Fruit fly (Drosophila melanogaster) whole organism, prepupa: Measurements from ENCODE around the gene msd1.
A peak's percentile ranks its signal among the peaks of the same experiment; 100 is the strongest.

Experiments
- Blimp-1 ChIP-seq: fragments of 200-800 bp; sonication (Bioruptor generic); optimal IDR thresholded peaks from 3 replicates; lab custom pipeline; 2017; ENCODE audit warnings: missing biosample characterization, missing genetic modification characterization, mild to moderate bottlenecking, moderate library complexity, missing genetic modification reagents
- CG10631 ChIP-seq: fragments of 200-800 bp; sonication (Bioruptor generic); optimal IDR thresholded peaks from 2 replicates; lab custom pipeline; 2016; ENCODE audit warnings: missing biosample characterization, missing genetic modification characterization
- CG10669 ChIP-seq: fragments of 200-800 bp; sonication (Bioruptor generic); optimal IDR thresholded peaks from 3 replicates; lab custom pipeline; 2018; ENCODE audit warnings: missing biosample characterization, mild to moderate bottlenecking, missing genetic modification characterization, moderate library complexity
- CG11294 ChIP-seq: fragments of 200-800 bp; sonication (Bioruptor generic); IDR thresholded peaks from 2 replicates; pipeline ENCODE4 v1.3.6; 2022; ENCODE audit warnings: missing biosample characterization, missing genetic modification characterization
- CG11762 ChIP-seq: fragments of 200-800 bp; sonication (Bioruptor generic); optimal IDR thresholded peaks from 3 replicates; lab custom pipeline; 2016; ENCODE audit warnings: missing biosample characterization, missing genetic modification characterization; ENCODE audit not compliant: insufficient read depth
- CG11902 ChIP-seq: fragments of 200-800 bp; sonication (Bioruptor generic); optimal IDR thresholded peaks from 3 replicates; lab custom pipeline; 2016; ENCODE audit warnings: missing biosample characterization, missing genetic modification characterization
- CG15336 ChIP-seq: fragments of 200-800 bp; sonication (Bioruptor generic); IDR thresholded peaks from 2 replicates; pipeline ENCODE4 v1.3.6; 2022; ENCODE audit warnings: missing biosample characterization, missing genetic modification characterization
- CG16779 ChIP-seq: fragments of 200-800 bp; sonication (Bioruptor generic); optimal IDR thresholded peaks from 3 replicates; lab custom pipeline; 2017; ENCODE audit warnings: missing biosample characterization, mild to moderate bottlenecking, missing genetic modification characterization
- CG3032 ChIP-seq: fragments of 200-800 bp; optimal IDR thresholded peaks from 2 replicates; lab custom pipeline; 2019; ENCODE audit warnings: missing biosample characterization, mild to moderate bottlenecking, missing genetic modification characterization, moderate library complexity
- CG31627 ChIP-seq: fragments of 200-800 bp; sonication (Bioruptor generic); optimal IDR thresholded peaks from 3 replicates; lab custom pipeline; 2016; ENCODE audit warnings: missing biosample characterization, missing genetic modification characterization
- CG32006 ChIP-seq: fragments of 200-800 bp; sonication (Bioruptor generic); optimal IDR thresholded peaks from 3 replicates; lab custom pipeline; 2017; ENCODE audit warnings: missing biosample characterization, mild to moderate bottlenecking, missing genetic modification characterization
- CG34406 ChIP-seq: fragments of 200-800 bp; sonication (Bioruptor generic); optimal IDR thresholded peaks from 3 replicates; lab custom pipeline; 2016; ENCODE audit warnings: missing biosample characterization, missing genetic modification characterization
- CG3919 ChIP-seq: fragments of 200-800 bp; sonication (Bioruptor generic); optimal IDR thresholded peaks from 3 replicates; lab custom pipeline; 2016; ENCODE audit warnings: missing biosample characterization, missing genetic modification characterization
- CG4318 ChIP-seq: fragments of 200-800 bp; sonication (Bioruptor generic); optimal IDR thresholded peaks from 3 replicates; lab custom pipeline; 2017; ENCODE audit warnings: missing biosample characterization, mild to moderate bottlenecking, missing genetic modification characterization
- CG6276 ChIP-seq: fragments of 200-800 bp; sonication (Bioruptor generic); optimal IDR thresholded peaks from 2 replicates; lab custom pipeline; 2017; ENCODE audit warnings: missing biosample characterization, mild to moderate bottlenecking, missing genetic modification characterization
- CG6792 ChIP-seq: fragments of 200-800 bp; sonication (Bioruptor generic); optimal IDR thresholded peaks from 3 replicates; lab custom pipeline; 2016; ENCODE audit warnings: missing biosample characterization, missing genetic modification characterization
- CG8632 ChIP-seq: fragments of 200-800 bp; sonication (Bioruptor generic); optimal IDR thresholded peaks from 3 replicates; lab custom pipeline; 2016; ENCODE audit warnings: missing biosample characterization, missing genetic modification characterization
- Eip75B ChIP-seq: fragments of 200-800 bp; sonication (Bioruptor generic); optimal IDR thresholded peaks from 3 replicates; lab custom pipeline; 2016; ENCODE audit warnings: missing biosample characterization, missing genetic modification characterization
- Eip78C ChIP-seq: fragments of 200-800 bp; sonication (Bioruptor generic); peaks from one replicate; lab custom pipeline; 2016; ENCODE audit warnings: missing biosample characterization, missing genetic modification characterization
- Ets21C ChIP-seq: fragments of 200-800 bp; sonication (Bioruptor generic); optimal IDR thresholded peaks from 3 replicates; lab custom pipeline; 2016; ENCODE audit warnings: missing biosample characterization, missing genetic modification characterization
- Ets96B ChIP-seq: fragments of 200-800 bp; optimal IDR thresholded peaks from 2 replicates; lab custom pipeline; 2019; ENCODE audit warnings: missing biosample characterization, mild to moderate bottlenecking, missing genetic modification characterization, moderate library complexity
- Gug ChIP-seq: fragments of 200-800 bp; sonication (Bioruptor generic); IDR thresholded peaks from 2 replicates; pipeline ENCODE4 v1.3.6; 2022; ENCODE audit warnings: missing biosample characterization, missing genetic modification characterization
- Hr38 ChIP-seq: sonication (Bioruptor generic); optimal IDR thresholded peaks from 2 replicates; lab custom pipeline; 2016; ENCODE audit warnings: missing biosample characterization, missing genetic modification characterization
- Hr39 ChIP-seq: fragments of 200-800 bp; sonication (Bioruptor generic); optimal IDR thresholded peaks from 2 replicates; lab custom pipeline; 2016; ENCODE audit warnings: missing biosample characterization, missing genetic modification characterization
- Hr4 ChIP-seq: fragments of 200-800 bp; sonication (Bioruptor generic); optimal IDR thresholded peaks from 3 replicates; lab custom pipeline; 2016; ENCODE audit warnings: missing biosample characterization, missing genetic modification characterization
- Lpt ChIP-seq: fragments of 200-800 bp; sonication (Bioruptor generic); optimal IDR thresholded peaks from 3 replicates; lab custom pipeline; 2016; ENCODE audit warnings: missing biosample characterization, missing genetic modification characterization
- Met ChIP-seq: fragments of 200-800 bp; sonication (Bioruptor generic); optimal IDR thresholded peaks from 3 replicates; lab custom pipeline; 2016; ENCODE audit warnings: missing biosample characterization, missing genetic modification characterization
- OdsH ChIP-seq: fragments of 200-800 bp; sonication (Bioruptor generic); optimal IDR thresholded peaks from 3 replicates; lab custom pipeline; 2016; ENCODE audit warnings: missing biosample characterization, missing genetic modification characterization
- Smox ChIP-seq: fragments of 200-800 bp; sonication (Bioruptor generic); optimal IDR thresholded peaks from 3 replicates; lab custom pipeline; 2016; ENCODE audit warnings: missing biosample characterization, missing genetic modification characterization
- Sox15 ChIP-seq: fragments of 200-800 bp; sonication (Bioruptor generic); optimal IDR thresholded peaks from 3 replicates; lab custom pipeline; 2016; ENCODE audit warnings: missing biosample characterization, missing genetic modification characterization
- achi ChIP-seq: fragments of 200-800 bp; sonication (Bioruptor generic); optimal IDR thresholded peaks from 3 replicates; lab custom pipeline; 2016; ENCODE audit warnings: missing biosample characterization, missing genetic modification characterization
- cyc ChIP-seq: fragments of 200-800 bp; sonication (Bioruptor generic); optimal IDR thresholded peaks from 3 replicates; lab custom pipeline; 2016; ENCODE audit warnings: missing biosample characterization, missing genetic modification characterization
- dac ChIP-seq: fragments of 200-800 bp; sonication (Bioruptor generic); optimal IDR thresholded peaks from 2 replicates; lab custom pipeline; 2017; ENCODE audit warnings: missing biosample characterization, mild to moderate bottlenecking, missing genetic modification characterization
- esn ChIP-seq: fragments of 200-800 bp; sonication (Bioruptor generic); optimal IDR thresholded peaks from 2 replicates; lab custom pipeline; 2016; ENCODE audit warnings: missing biosample characterization, mild to moderate bottlenecking, missing genetic modification characterization, moderate library complexity
- fd59A ChIP-seq: fragments of 200-800 bp; sonication (Bioruptor generic); optimal IDR thresholded peaks from 2 replicates; lab custom pipeline; 2017; ENCODE audit warnings: missing biosample characterization, mild to moderate bottlenecking, missing genetic modification characterization, missing genetic modification reagents
- fd85E ChIP-seq: fragments of 200-800 bp; sonication (Bioruptor generic); optimal IDR thresholded peaks from 3 replicates; lab custom pipeline; 2016; ENCODE audit warnings: missing biosample characterization, missing genetic modification characterization
- lz ChIP-seq: fragments of 200-800 bp; sonication (Bioruptor generic); optimal IDR thresholded peaks from 3 replicates; lab custom pipeline; 2016; ENCODE audit warnings: missing biosample characterization, missing genetic modification characterization
- net ChIP-seq: fragments of 200-800 bp; sonication (Bioruptor generic); optimal IDR thresholded peaks from 3 replicates; lab custom pipeline; 2016; ENCODE audit warnings: missing biosample characterization, missing genetic modification characterization
- salr ChIP-seq, 2 experiments: fragments of 200-800 bp; sonication (Bioruptor generic); optimal IDR thresholded peaks; 3 replicates each; lab custom pipeline; 2016 to 2018; ENCODE audit warnings: missing biosample characterization in 2 of 2, missing genetic modification characterization in 2 of 2, mild to moderate bottlenecking in 1 of 2
- spab ChIP-seq: fragments of 200-800 bp; sonication (Bioruptor generic); optimal IDR thresholded peaks from 2 replicates; lab custom pipeline; 2017; ENCODE audit warnings: missing biosample characterization, mild to moderate bottlenecking, missing genetic modification characterization, missing genetic modification reagents
- ss ChIP-seq, 2 experiments: fragments of 200-800 bp; sonication (Bioruptor generic); optimal IDR thresholded peaks; 2 replicates in 1 of 2; 3 replicates in 1 of 2; lab custom pipeline; 2017 to 2018; ENCODE audit warnings: mild to moderate bottlenecking in 2 of 2, missing biosample characterization in 2 of 2, missing genetic modification characterization in 2 of 2, moderate library complexity in 1 of 2
- svp ChIP-seq: fragments of 200-800 bp; sonication (Bioruptor generic); peaks from one replicate; lab custom pipeline; 2016; ENCODE audit warnings: missing biosample characterization, missing genetic modification characterization
- topi ChIP-seq: fragments of 200-800 bp; sonication (Bioruptor generic); optimal IDR thresholded peaks from 3 replicates; lab custom pipeline; 2016; ENCODE audit warnings: missing biosample characterization, missing genetic modification characterization
- vri ChIP-seq: fragments of 200-800 bp; sonication (Bioruptor generic); optimal IDR thresholded peaks from 3 replicates; lab custom pipeline; 2016; ENCODE audit warnings: missing biosample characterization, mild to moderate bottlenecking, missing genetic modification characterization

Gene msd1

DNA sequence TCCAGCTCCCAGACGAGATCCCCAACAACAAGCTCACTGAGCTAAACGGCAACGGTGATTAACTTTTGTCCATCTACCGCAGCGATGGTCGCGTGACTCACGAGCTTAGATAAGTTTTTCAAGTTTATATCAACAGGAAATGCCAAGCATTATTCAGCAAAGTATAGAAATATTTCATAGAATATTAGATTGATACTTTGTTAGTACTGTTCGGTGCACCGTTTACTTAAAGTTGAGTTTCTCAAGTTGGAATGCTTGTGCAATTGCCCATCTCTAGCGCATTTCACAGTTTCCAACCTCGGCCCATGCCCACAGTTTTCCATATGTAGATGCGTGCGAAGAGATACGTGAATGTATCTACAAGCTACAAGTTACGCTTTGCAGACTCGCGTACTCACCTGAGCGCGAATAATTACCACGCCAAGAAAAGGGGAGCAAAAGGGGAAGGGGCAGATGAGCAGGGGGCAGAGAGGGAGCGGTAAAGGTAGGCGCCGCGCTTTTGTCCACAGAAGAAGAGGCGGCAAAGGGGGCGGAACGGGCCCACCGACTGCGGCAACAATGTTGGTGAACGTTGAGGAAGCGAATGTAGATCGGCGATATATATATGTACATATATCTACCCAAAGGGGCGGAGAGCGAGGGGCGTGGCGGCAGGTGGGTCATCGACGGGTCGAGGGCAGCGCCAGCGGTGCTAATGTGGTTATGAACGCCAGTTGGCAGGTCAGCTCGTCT is 44.6 kb downstream of the msd1 start (continued):
- TF ChIP-seq fd85E (no peak), Sox15 (GFP tag; lab: Kevin White, UChicago) (no peak), Eip75B (peak; percentile 60), Smox (GFP tag; lab: Kevin White, UChicago) (no peak), CG31627 (GFP tag; lab: Kevin White, UChicago) (no peak), esn (GFP tag; lab: Kevin White, UChicago) (peak; percentile 15), CG34406 (peak; percentile 35), vri (GFP tag; lab: Kevin White, UChicago) (no peak), CG32006 (GFP tag; lab: Kevin White, UChicago) (peak; percentile 89), Hr4 (GFP tag; lab: Kevin White, UChicago) (peak; percentile 90), topi (peak; percentile 36), CG15336 (GFP tag; lab: Robert Waterston, UW) (peak; percentile 85), CG3032 (tag; lab: Kevin White, UChicago) (peak; percentile 55), Gug (GFP tag; lab: Robert Waterston, UW) (peak; percentile 53; the same call in 1 of the 2 replicates), CG6792 (GFP tag; lab: Kevin White, UChicago) (peak; percentile 27), CG10631 (GFP tag; lab: Kevin White, UChicago) (peak; percentile 60), Lpt (peak; percentile 76), CG8632 (GFP tag; lab: Kevin White, UChicago) (no peak), CG11902 (GFP tag; lab: Kevin White, UChicago) (no peak), CG16779 (no peak), Ets21C (no peak), Hr38 (GFP tag; lab: Kevin White, UChicago) (no peak), CG4318 (GFP tag; lab: Kevin White, UChicago) (peak; percentile 80), Eip78C (GFP tag; lab: Kevin White, UChicago) (peak; percentile 87), ss (GFP tag; optimal IDR thresholded peaks at IDR 0.05; lab: Kevin White, UChicago) (peak; percentile 61 to 69), spab (peak; percentile 45), CG11294 (GFP tag; lab: Robert Waterston, UW) (0 out of 2 replicates have a peak, but pooled peaks have one; percentile 46), svp (GFP tag; lab: Kevin White, UChicago) (no peak), CG6276 (GFP tag; lab: Kevin White, UChicago) (peak; percentile 78), Hr39 (GFP tag; lab: Kevin White, UChicago) (peak; percentile 11), lz (GFP tag; lab: Kevin White, UChicago) (peak; percentile 26)

- no peak for TF ChIP-seq OdsH
- peak; percentile 34 for TF ChIP-seq CG32006 (GFP tag; lab: Kevin White, UChicago)
Observed at dm6 chr3L:1378098-1378645, 46.6 kb downstream of the msd1 start.

DNA sequence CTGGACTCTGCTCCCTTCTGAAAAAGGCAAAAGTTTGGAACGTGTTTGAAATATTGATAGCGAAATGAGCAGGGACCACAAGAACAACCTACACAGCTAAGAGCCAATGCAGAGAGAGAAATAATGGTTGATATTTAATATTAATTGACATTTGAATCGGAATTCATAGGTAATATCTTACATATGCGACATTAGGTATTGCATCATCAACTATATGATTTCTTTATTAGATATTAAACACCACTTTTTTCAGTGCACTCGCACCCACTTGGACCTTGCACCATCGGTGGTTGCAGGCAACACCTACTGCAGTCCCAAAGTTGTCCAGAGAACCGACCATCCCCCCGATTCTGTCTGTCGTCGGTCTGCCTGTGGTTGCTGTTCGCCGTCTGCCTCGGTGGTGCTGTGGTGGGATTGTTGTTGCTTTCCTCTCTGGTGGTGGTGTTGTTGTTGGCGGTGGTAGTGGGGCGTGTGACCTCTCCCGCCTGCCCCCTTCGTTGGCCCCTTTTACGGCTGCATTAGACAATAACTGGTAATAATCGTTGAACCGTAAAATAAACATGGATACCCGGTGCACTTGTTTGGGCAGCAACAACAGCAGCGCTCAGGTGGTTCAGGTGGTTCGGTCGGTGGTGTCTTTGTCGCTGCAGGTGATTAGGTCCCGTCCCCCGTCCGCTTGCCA is 47.5 kb downstream of the msd1 start:
- peak; percentile 8 to 63 for TF ChIP-seq salr (GFP tag; optimal IDR thresholded peaks at IDR 0.05; lab: Kevin White, UChicago)
- TF ChIP-seq Met = peak; percentile 84
- TF ChIP-seq esn (GFP tag; lab: Kevin White, UChicago) = peak; percentile 75
- TF ChIP-seq CG16779 = peak; percentile 75
- peak; percentile 56 for TF ChIP-seq CG8632 (GFP tag; lab: Kevin White, UChicago)
- peak; percentile 30 for TF ChIP-seq CG11762 (GFP tag; lab: Kevin White, UChicago)
- TF ChIP-seq CG10669 (GFP tag; lab: Kevin White, UChicago) = peak; percentile 52
- peak; percentile 88 for TF ChIP-seq Eip78C (GFP tag; lab: Kevin White, UChicago)
- TF ChIP-seq Hr38 (GFP tag; lab: Kevin White, UChicago) = no peak
- peak; percentile 3 for TF ChIP-seq Blimp-1 (GFP tag; lab: Kevin White, UChicago)
- peak; percentile 65 for TF ChIP-seq Ets96B (tag; lab: Kevin White, UChicago)
- TF ChIP-seq dac (GFP tag; lab: Kevin White, UChicago) = peak; percentile 51
- TF ChIP-seq CG6792 (GFP tag; lab: Kevin White, UChicago) = peak; percentile 55
- peak; percentile 75 for TF ChIP-seq lz (GFP tag; lab: Kevin White, UChicago)
- peak; percentile 76 for TF ChIP-seq net (GFP tag; lab: Kevin White, UChicago)
- TF ChIP-seq fd59A (GFP tag; lab: Kevin White, UChicago) = peak; percentile 50
- TF ChIP-seq CG15336 (GFP tag; lab: Robert Waterston, UW) = peak; percentile 92
- TF ChIP-seq cyc (GFP tag; lab: Kevin White, UChicago) = peak; percentile 48
- peak; percentile 66 for TF ChIP-seq CG3919 (GFP tag; lab: Kevin White, UChicago)
- peak; percentile 61 for TF ChIP-seq CG3032 (tag; lab: Kevin White, UChicago)
- peak; percentile 69 for TF ChIP-seq CG10631 (GFP tag; lab: Kevin White, UChicago)
- TF ChIP-seq Lpt = peak; percentile 71
- no peak for TF ChIP-seq fd85E
- peak; percentile 79 for TF ChIP-seq achi (GFP tag; lab: Kevin White, UChicago)
- TF ChIP-seq OdsH = peak; percentile 74
